Fruit fly (Drosophila melanogaster) whole organism, pupa: Measurements from ENCODE around the gene kirre.

ENCODE experiments used
- CG10348 ChIP-seq: fragments of 200-800 bp; sonication (Bioruptor generic); IDR thresholded peaks from 2 replicates; pipeline ENCODE4 v1.3.6; 2022; ENCODE audit warnings: missing biosample characterization, missing genetic modification characterization
- CG12605 ChIP-seq: fragments of 200-800 bp; sonication (Bioruptor generic); IDR thresholded peaks from 2 replicates; pipeline ENCODE4 v1.3.6; 2022; ENCODE audit warnings: missing biosample characterization, missing genetic modification characterization
- CG13204 ChIP-seq: fragments of 200-800 bp; sonication (Bioruptor generic); optimal IDR thresholded peaks from 2 replicates; lab custom pipeline; 2018; ENCODE audit warnings: missing biosample characterization, mild to moderate bottlenecking, missing genetic modification characterization, moderate library complexity
- CG14655 ChIP-seq: fragments of 200-800 bp; sonication (Bioruptor generic); optimal IDR thresholded peaks from 3 replicates; lab custom pipeline; 2017; ENCODE audit warnings: mild to moderate bottlenecking, missing biosample characterization, missing genetic modification reagents, missing genetic modification characterization
- CG15710 ChIP-seq: fragments of 200-800 bp; sonication (Bioruptor generic); optimal IDR thresholded peaks from 2 replicates; lab custom pipeline; 2018; ENCODE audit warnings: missing biosample characterization, mild to moderate bottlenecking, missing genetic modification characterization, moderate library complexity
- CG17806 ChIP-seq: fragments of 200-800 bp; sonication (Bioruptor generic); optimal IDR thresholded peaks from 2 replicates; lab custom pipeline; 2018; ENCODE audit warnings: missing biosample characterization, mild to moderate bottlenecking, missing genetic modification characterization, moderate library complexity
- CG32121 ChIP-seq: fragments of 200-800 bp; sonication (Bioruptor generic); IDR thresholded peaks from 2 replicates; pipeline ENCODE4 v1.3.6; 2022; ENCODE audit warnings: missing biosample characterization, missing genetic modification characterization
- CG34367 ChIP-seq: fragments of 200-800 bp; sonication (Bioruptor generic); optimal IDR thresholded peaks from 2 replicates; lab custom pipeline; 2018; ENCODE audit warnings: missing biosample characterization, mild to moderate bottlenecking, missing genetic modification characterization
- CG4496 ChIP-seq: fragments of 200-800 bp; sonication (Bioruptor generic); IDR thresholded peaks from 3 replicates; pipeline ENCODE4 v1.3.6; 2022; ENCODE audit warnings: missing biosample characterization, missing genetic modification characterization
- CG8159 ChIP-seq: fragments of 200-800 bp; sonication (Bioruptor generic); optimal IDR thresholded peaks from 3 replicates; lab custom pipeline; 2018; ENCODE audit warnings: missing biosample characterization, mild to moderate bottlenecking, missing genetic modification characterization, moderate library complexity
- CG8301 ChIP-seq: fragments of 200-800 bp; sonication (Bioruptor generic); optimal IDR thresholded peaks from 2 replicates; lab custom pipeline; 2018; ENCODE audit warnings: missing biosample characterization, mild to moderate bottlenecking, missing genetic modification characterization
- CG9948 ChIP-seq: fragments of 200-800 bp; sonication (Bioruptor generic); optimal IDR thresholded peaks from 2 replicates; lab custom pipeline; 2018; ENCODE audit warnings: missing biosample characterization, mild to moderate bottlenecking, missing genetic modification characterization, moderate library complexity
- D1 ChIP-seq: fragments of 200-800 bp; sonication (Bioruptor generic); optimal IDR thresholded peaks from 2 replicates; lab custom pipeline; 2018; ENCODE audit warnings: missing biosample characterization, mild to moderate bottlenecking, missing genetic modification characterization, moderate library complexity
- EcR ChIP-seq: fragments of 200-800 bp; sonication (Bioruptor generic); optimal IDR thresholded peaks from 3 replicates; lab custom pipeline; 2019; ENCODE audit warnings: missing biosample characterization, missing genetic modification characterization, mild to moderate bottlenecking, moderate library complexity, missing genetic modification reagents
- Ets98B ChIP-seq: fragments of 200-800 bp; sonication (Bioruptor generic); IDR thresholded peaks from 2 replicates; pipeline ENCODE4 v1.3.6; 2022; ENCODE audit warnings: missing biosample characterization, missing genetic modification characterization
- Pif1A ChIP-seq: fragments of 200-800 bp; sonication (Bioruptor generic); optimal IDR thresholded peaks from 3 replicates; lab custom pipeline; 2016; ENCODE audit warnings: missing biosample characterization, missing genetic modification characterization
- Pif1B ChIP-seq: fragments of 200-800 bp; sonication (Bioruptor generic); optimal IDR thresholded peaks from 3 replicates; lab custom pipeline; 2016; ENCODE audit warnings: missing biosample characterization, missing genetic modification characterization
- Snoo ChIP-seq: fragments of 200-800 bp; sonication (Bioruptor generic); optimal IDR thresholded peaks from 3 replicates; lab custom pipeline; 2017; ENCODE audit warnings: missing biosample characterization, mild to moderate bottlenecking, missing genetic modification characterization, inconsistent platforms
- fd96Ca ChIP-seq: fragments of 200-800 bp; sonication (Bioruptor generic); IDR thresholded peaks from 3 replicates; pipeline ENCODE4 v1.3.6; 2022; ENCODE audit warnings: missing biosample characterization, missing genetic modification characterization
- gl ChIP-seq: fragments of 200-800 bp; sonication (Bioruptor generic); optimal IDR thresholded peaks from 2 replicates; lab custom pipeline; 2018; ENCODE audit warnings: missing biosample characterization, mild to moderate bottlenecking, missing genetic modification characterization
- rn ChIP-seq: fragments of 200-800 bp; sonication (Bioruptor generic); IDR thresholded peaks from 2 replicates; pipeline ENCODE4 v1.3.6; 2022; ENCODE audit warnings: missing biosample characterization, missing genetic modification characterization

kirre gene

dm6 chrX:2727506-2727905 is 12.7 kb upstream of the kirre start, which contains the start of gene dwg:
Gene dwg, plus strand, starts transcription at chrX:2727698.
- TF ChIP-seq rn (no peak), Snoo (tag; lab: Kevin White, UChicago) (no peak), fd96Ca (GFP tag; lab: Robert Waterston, UW) (no peak), EcR (GFP tag; lab: Kevin White, UChicago) (no peak), Pif1B (GFP tag; lab: Kevin White, UChicago) (no peak), CG4496 (no peak), D1 (no peak), Pif1A (GFP tag; lab: Kevin White, UChicago) (no peak)

- TF ChIP-seq CG9948 (tag; lab: Kevin White, UChicago) = peak; percentile 16
- TF ChIP-seq CG17806 (tag; lab: Kevin White, UChicago) = peak; percentile 19
- no peak for TF ChIP-seq rn
- peak; percentile 40 for TF ChIP-seq CG34367 (tag; lab: Kevin White, UChicago)
- no peak for TF ChIP-seq EcR (GFP tag; lab: Kevin White, UChicago)
- TF ChIP-seq CG10348 (GFP tag; lab: Robert Waterston, UW) = no peak
- peak; percentile 61 for TF ChIP-seq CG8159 (tag; lab: Kevin White, UChicago)
- TF ChIP-seq CG8301 (tag; lab: Kevin White, UChicago) = no peak
- no peak for TF ChIP-seq Pif1B (GFP tag; lab: Kevin White, UChicago)
- peak; percentile 59 for TF ChIP-seq CG15710 (tag; lab: Kevin White, UChicago)
- no peak for TF ChIP-seq Snoo (tag; lab: Kevin White, UChicago)
- no peak for TF ChIP-seq gl
- TF ChIP-seq D1 = no peak
- peak; percentile 61; the same call in 2 of the 3 replicates for TF ChIP-seq CG4496
- TF ChIP-seq CG32121 (GFP tag; lab: Robert Waterston, UW) = no peak; the same call in 1 of the 2 replicates
- no peak for TF ChIP-seq CG13204 (GFP tag; lab: Kevin White, UChicago)
- peak; percentile 52; the same call in 1 of the 3 replicates for TF ChIP-seq fd96Ca (GFP tag; lab: Robert Waterston, UW)
- TF ChIP-seq CG12605 (GFP tag; lab: Robert Waterston, UW) = no peak
Observed at dm6 chrX:2732127-2732526, 8.1 kb upstream of the kirre start, which contains the start of the genes ttm50 and CG2712. Gene ttm50, minus strand, starts transcription at chrX:2732190. Gene CG2712, plus strand, starts transcription at chrX:2732469.

DNA sequence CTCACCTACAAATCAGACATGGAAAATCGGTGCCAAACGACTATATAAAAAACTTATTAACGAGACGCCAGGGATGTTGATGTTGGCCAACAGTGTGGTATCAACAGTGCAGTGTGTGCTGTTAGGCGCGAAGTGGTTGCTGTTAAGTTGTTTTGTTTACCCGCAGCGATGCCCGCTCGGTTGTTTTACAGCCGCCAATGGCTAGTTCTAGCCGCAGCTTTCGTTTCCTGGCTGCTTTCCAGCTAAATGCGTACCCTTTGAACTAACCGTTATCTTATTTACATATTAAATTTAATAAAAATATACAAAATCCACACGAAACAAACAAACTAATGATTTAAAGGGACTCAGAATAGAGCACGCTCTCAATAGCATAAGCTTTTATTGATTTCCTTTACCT is 1.5 kb upstream of the kirre start, which contains the start of gene crm:
TSS of gene crm (minus strand) at position 111 of the 400 bp plus-strand sequence.
- 0 out of 3 replicates have a peak, but pooled peaks have one; percentile 24 for TF ChIP-seq CG4496
- TF ChIP-seq CG8159 (tag; lab: Kevin White, UChicago) = no peak

dm6 chrX:2742067-2742466 is 1.9 kb downstream of the kirre start:
- TF ChIP-seq CG15710 (tag; lab: Kevin White, UChicago) = peak; percentile 41
- no peak for TF ChIP-seq rn
- TF ChIP-seq CG9948 (tag; lab: Kevin White, UChicago) = peak; percentile 8
- TF ChIP-seq Snoo (tag; lab: Kevin White, UChicago) = no peak
- TF ChIP-seq CG13204 (GFP tag; lab: Kevin White, UChicago) = no peak
- no peak for TF ChIP-seq CG17806 (tag; lab: Kevin White, UChicago)
- no peak for TF ChIP-seq CG14655
- peak; percentile 62; the same call in 1 of the 2 replicates for TF ChIP-seq Ets98B
- TF ChIP-seq CG4496 = peak; percentile 59; the same call in 2 of the 3 replicates
- TF ChIP-seq Pif1A (GFP tag; lab: Kevin White, UChicago) = peak; percentile 50
- no peak for TF ChIP-seq fd96Ca (GFP tag; lab: Robert Waterston, UW)
- peak; percentile 55 for TF ChIP-seq Pif1B (GFP tag; lab: Kevin White, UChicago)
- TF ChIP-seq EcR (GFP tag; lab: Kevin White, UChicago) = no peak
- peak; percentile 30 for TF ChIP-seq CG34367 (tag; lab: Kevin White, UChicago)
- TF ChIP-seq D1 = no peak
- peak; percentile 45; the same call in 1 of the 2 replicates for TF ChIP-seq CG32121 (GFP tag; lab: Robert Waterston, UW)
- TF ChIP-seq CG12605 (GFP tag; lab: Robert Waterston, UW) = peak; percentile 85
- TF ChIP-seq gl = peak; percentile 65
- TF ChIP-seq CG10348 (GFP tag; lab: Robert Waterston, UW) = no peak
- peak; percentile 12 for TF ChIP-seq CG8159 (tag; lab: Kevin White, UChicago)
- peak; percentile 3 for TF ChIP-seq CG8301 (tag; lab: Kevin White, UChicago)

DNA sequence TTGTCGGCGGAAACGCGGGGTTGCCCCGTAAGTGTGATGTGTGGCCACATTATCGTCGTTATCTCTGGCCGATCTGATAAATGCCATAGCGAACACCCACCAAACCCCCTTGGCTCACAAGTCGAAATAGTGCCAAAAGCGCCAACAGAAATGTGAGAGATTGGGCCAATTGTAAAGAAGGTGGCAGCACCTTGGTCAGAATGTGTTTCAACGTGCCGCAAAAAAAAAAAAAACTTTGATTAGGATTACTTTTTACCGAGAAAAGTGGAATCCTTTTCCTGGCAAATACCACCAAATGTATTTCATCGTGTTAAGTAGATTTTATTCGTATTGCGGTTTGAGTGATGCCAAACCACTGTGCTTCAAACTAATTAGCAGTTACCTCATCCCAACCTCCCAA is 2.8 kb downstream of the kirre start:
- TF ChIP-seq Pif1B (GFP tag; lab: Kevin White, UChicago) (no peak), Snoo (tag; lab: Kevin White, UChicago) (peak; percentile 1), gl (no peak), CG9948 (tag; lab: Kevin White, UChicago) (no peak), CG14655 (no peak), CG10348 (GFP tag; lab: Robert Waterston, UW) (no peak), EcR (GFP tag; lab: Kevin White, UChicago) (no peak), CG17806 (tag; lab: Kevin White, UChicago) (no peak), CG8159 (tag; lab: Kevin White, UChicago) (no peak), CG12605 (GFP tag; lab: Robert Waterston, UW) (peak; percentile 25; the same call in 1 of the 2 replicates), Ets98B (peak; percentile 80), Pif1A (GFP tag; lab: Kevin White, UChicago) (peak; percentile 17), rn (no peak), CG8301 (tag; lab: Kevin White, UChicago) (no peak), CG15710 (tag; lab: Kevin White, UChicago) (no peak), CG32121 (GFP tag; lab: Robert Waterston, UW) (peak; percentile 75), fd96Ca (GFP tag; lab: Robert Waterston, UW) (peak; percentile 74), D1 (no peak), CG13204 (GFP tag; lab: Kevin White, UChicago) (no peak), CG4496 (peak; percentile 79), CG34367 (tag; lab: Kevin White, UChicago) (no peak)
